Fruit fly (Drosophila melanogaster): Measurements from ENCODE around the gene LysP.

LysP gene

DNA sequence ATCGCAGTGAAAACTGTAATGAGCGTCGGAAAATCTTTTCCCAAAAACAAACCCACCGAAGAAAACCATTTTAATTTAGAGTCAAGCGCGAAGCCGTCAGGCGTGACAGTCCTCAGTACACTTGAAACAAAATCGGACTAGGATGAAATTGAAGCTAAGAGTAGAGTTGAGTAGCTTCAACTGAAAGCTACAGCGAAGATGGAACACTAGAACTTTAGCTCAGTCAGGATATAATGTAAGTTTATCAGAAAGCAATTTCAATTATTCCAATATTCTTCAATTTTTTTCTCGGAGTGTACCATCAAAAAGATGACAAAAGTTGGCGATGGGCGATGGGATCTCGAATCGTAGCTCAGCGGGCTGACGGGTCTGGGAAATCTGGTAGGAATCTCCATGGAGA is 2.0 kb downstream of the LysP start (continued):
- TF ChIP-seq mld (GFP tag; IDR thresholded peaks at IDR 0.05; ENCODE audit: partially characterized antibody) (no peak), psq (GFP tag; optimal IDR thresholded peaks at IDR 0.05) (no peak), br (optimal IDR thresholded peaks at IDR 0.05) (no peak), Ravus (GFP tag; IDR thresholded peaks at IDR 0.05) (no peak), NfI (GFP tag; optimal IDR thresholded peaks at IDR 0.05) (peak; percentile 13), CG2678 (tag; optimal IDR thresholded peaks at IDR 0.05) (peak; percentile 60), Bgb (GFP tag; IDR thresholded peaks at IDR 0.05; ENCODE audit: partially characterized antibody) (no peak), cwo (GFP tag; optimal IDR thresholded peaks at IDR 0.05) (no peak), run (tag; optimal IDR thresholded peaks at IDR 0.05) (no peak), CG3838 (GFP tag; optimal IDR thresholded peaks at IDR 0.05) (no peak), z (GFP tag; IDR thresholded peaks at IDR 0.05) (no peak), chm (GFP tag; IDR thresholded peaks at IDR 0.05) (peak; percentile 68; the same call in 1 of the 2 replicates), row (GFP tag; IDR thresholded peaks at IDR 0.05) (peak; percentile 50; the same call in 2 of the 3 replicates), Mes4 (GFP tag; optimal IDR thresholded peaks at IDR 0.05) (no peak), CG6683 (GFP tag; optimal IDR thresholded peaks at IDR 0.05) (no peak), CG33557 (GFP tag; optimal IDR thresholded peaks at IDR 0.05) (no peak), TFAM (GFP tag; optimal IDR thresholded peaks at IDR 0.05) (no peak), CG6854 (GFP tag; optimal IDR thresholded peaks at IDR 0.05) (no peak), CG7928 (GFP tag; optimal IDR thresholded peaks at IDR 0.05) (no peak), ewg (GFP tag; optimal IDR thresholded peaks at IDR 0.05) (no peak), NC2α (GFP tag; optimal IDR thresholded peaks at IDR 0.05) (no peak), CG4328 (GFP tag; optimal IDR thresholded peaks at IDR 0.05) (no peak), dmrt11E (tag; optimal IDR thresholded peaks at IDR 0.05) (peak; percentile 36), Antp (GFP tag; optimal IDR thresholded peaks at IDR 0.05) (peak; percentile 20), Lpt (GFP tag; optimal IDR thresholded peaks at IDR 0.05) (no peak), Camta (GFP tag; optimal IDR thresholded peaks at IDR 0.05) (peak; percentile 12), hb (GFP tag; IDR thresholded peaks at IDR 0.05; ENCODE audit: partially characterized antibody) (no peak), odd (GFP tag; optimal IDR thresholded peaks at IDR 0.05) (no peak), ham (GFP tag; IDR thresholded peaks at IDR 0.05) (no peak), wdn (GFP tag; IDR thresholded peaks at IDR 0.05) (no peak), CG13894 (tag; optimal IDR thresholded peaks at IDR 0.05) (no peak), hkb (optimal IDR thresholded peaks at IDR 0.05) (no peak), hkb (GFP tag; IDR thresholded peaks at IDR 0.05) (peak; percentile 73; the same call in 1 of the 2 replicates), CG1603 (tag; optimal IDR thresholded peaks at IDR 0.05) (peak; percentile 73), CG31224 (GFP tag; IDR thresholded peaks at IDR 0.05) (no peak), CG10321 (GFP tag; IDR thresholded peaks at IDR 0.05) (no peak), NFAT (GFP tag; IDR thresholded peaks at IDR 0.05) (no peak), lola (GFP tag; optimal IDR thresholded peaks at IDR 0.05) (peak in 1 of 3 experiments; percentile 44), PHDP (tag; optimal IDR thresholded peaks at IDR 0.05) (peak; percentile 35), Mrtf (GFP tag; IDR thresholded peaks at IDR 0.05) (no peak), CG2202 (tag; optimal IDR thresholded peaks at IDR 0.05) (no peak), repo (GFP tag; optimal IDR thresholded peaks at IDR 0.05) (peak; percentile 1), Dek (tag; optimal IDR thresholded peaks at IDR 0.05) (no peak), inv (GFP tag; IDR thresholded peaks at IDR 0.05; ENCODE audit: partially characterized antibody) (no peak), CG11696 (GFP tag; IDR thresholded peaks at IDR 0.05) (no peak), B-H1 (GFP tag; IDR thresholded peaks at IDR 0.05) (no peak), insv (GFP tag; optimal IDR thresholded peaks at IDR 0.05) (no peak), CG1792 (GFP tag; optimal IDR thresholded peaks at IDR 0.05) (no peak), C15 (GFP tag; IDR thresholded peaks at IDR 0.05) (no peak), chn (GFP tag; optimal IDR thresholded peaks at IDR 0.05) (peak; percentile 15), CG15479 (GFP tag; optimal IDR thresholded peaks at IDR 0.05) (no peak), D19A (tag; optimal IDR thresholded peaks at IDR 0.05) (peak; percentile 50)
